Worm (Caenorhabditis elegans) whole organism, L4 larva: ENCODE results near the gene T25B9.4.

ENCODE experiments used
- F26F4.8 ChIP-seq: fragments of 200-800 bp; sonication (Bioruptor generic); conservative IDR thresholded peaks from 2 replicates; pipeline ENCODE4 v1.3.6; 2022; ENCODE audit warnings: missing genetic modification characterization, missing compliant biosample characterization
- T26A8.4 ChIP-seq: fragments of 200-800 bp; sonication (Bioruptor generic); IDR thresholded peaks from 2 replicates; pipeline ENCODE4 v1.3.6; 2022; ENCODE audit warnings: missing genetic modification characterization, missing compliant biosample characterization
- Y48G9A.11 ChIP-seq: fragments of 200-800 bp; sonication (Bioruptor generic); IDR thresholded peaks from 2 replicates; pipeline ENCODE4 v1.3.6; 2022; ENCODE audit warnings: missing genetic modification reagents, missing genetic modification characterization, missing compliant biosample characterization
- Y5F2A.4 ChIP-seq: fragments of 200-800 bp; sonication (Bioruptor generic); optimal IDR thresholded peaks from 2 replicates; lab custom pipeline; 2018; ENCODE audit warnings: mild to moderate bottlenecking, missing genetic modification characterization, missing compliant biosample characterization
- Y75B8A.6 ChIP-seq: fragments of 200-800 bp; sonication (Bioruptor generic); IDR thresholded peaks from 2 replicates; pipeline ENCODE4 v1.3.6; 2022; ENCODE audit warnings: missing genetic modification reagents, missing genetic modification characterization, missing compliant biosample characterization
- aha-1 ChIP-seq: fragments of 150-350 bp; peaks from one replicate; lab custom pipeline; 2014; ENCODE audit warnings: missing biosample characterization, missing genetic modification characterization
- aly-2 ChIP-seq: sonication (generic microtip); optimal IDR thresholded peaks from 2 replicates; lab custom pipeline; 2018; ENCODE audit warnings: missing biosample characterization, missing genetic modification characterization
- ceh-28 ChIP-seq: fragments of 150-350 bp; optimal IDR thresholded peaks from 2 replicates; lab custom pipeline; 2014; ENCODE audit warnings: missing biosample characterization, missing genetic modification reagents, missing genetic modification characterization
- ceh-32 ChIP-seq: sonication (generic microtip); optimal IDR thresholded peaks from 2 replicates; lab custom pipeline; 2016; ENCODE audit warnings: mild to moderate bottlenecking, missing genetic modification characterization, missing compliant biosample characterization; ENCODE audit not compliant: poor library complexity
- ceh-62 ChIP-seq: sonication (generic microtip); optimal IDR thresholded peaks from 2 replicates; lab custom pipeline; 2017; ENCODE audit warnings: missing biosample characterization, missing genetic modification characterization
- ceh-82 ChIP-seq: sonication (generic microtip); optimal IDR thresholded peaks from 2 replicates; lab custom pipeline; 2017; ENCODE audit warnings: missing biosample characterization, missing genetic modification characterization
- daf-12 ChIP-seq: fragments of 150-350 bp; optimal IDR thresholded peaks from 2 replicates; lab custom pipeline; 2014; ENCODE audit warnings: missing biosample characterization, missing genetic modification reagents, missing genetic modification characterization
- daf-16 ChIP-seq, 3 experiments: sonication (generic microtip); optimal IDR thresholded peaks; 2 replicates each; lab custom pipeline; 2016 to 2017; ENCODE audit warnings: missing genetic modification characterization in 3 of 3, missing genetic modification reagents in 3 of 3, mild to moderate bottlenecking in 2 of 3, missing compliant biosample characterization in 2 of 3, missing biosample characterization in 1 of 3, moderate library complexity in 1 of 3
- dpl-1 ChIP-seq: fragments of 150-350 bp; optimal IDR thresholded peaks from 2 replicates; lab custom pipeline; 2014; ENCODE audit warnings: missing biosample characterization, missing genetic modification reagents, missing genetic modification characterization
- fos-1 ChIP-seq: fragments of 150-350 bp; optimal IDR thresholded peaks from 2 replicates; lab custom pipeline; 2014; ENCODE audit warnings: missing biosample characterization, missing genetic modification characterization
- gei-8 ChIP-seq: fragments of 200-800 bp; sonication (Bioruptor generic); optimal IDR thresholded peaks from 2 replicates; lab custom pipeline; 2018; ENCODE audit warnings: mild to moderate bottlenecking, missing genetic modification characterization, missing compliant biosample characterization
- hif-1 ChIP-seq, 2 experiments: sonication (generic microtip); optimal IDR thresholded peaks; 2 replicates each; lab custom pipeline; 2016 to 2017; ENCODE audit warnings: missing compliant biosample characterization in 2 of 2, missing genetic modification characterization in 2 of 2, missing genetic modification reagents in 2 of 2, missing genotype in 2 of 2, mild to moderate bottlenecking in 1 of 2
- hlh-30 ChIP-seq: sonication (generic microtip); optimal IDR thresholded peaks from 2 replicates; lab custom pipeline; 2017; ENCODE audit warnings: antibody characterized with exemption, mild to moderate bottlenecking, missing genetic modification characterization, missing compliant biosample characterization; ENCODE audit not compliant: insufficient read depth
- hmg-1.1 ChIP-seq: fragments of 200-800 bp; sonication (Bioruptor generic); IDR thresholded peaks from 2 replicates; pipeline ENCODE4 v1.3.6; 2022; ENCODE audit warnings: missing genetic modification reagents, missing genetic modification characterization, missing compliant biosample characterization
- lin-13 ChIP-seq: fragments of 150-350 bp; optimal IDR thresholded peaks from 2 replicates; lab custom pipeline; 2014; ENCODE audit warnings: missing biosample characterization, missing genetic modification reagents, missing genetic modification characterization
- lin-15B ChIP-seq: fragments of 150-350 bp; sonication (generic microtip); optimal IDR thresholded peaks from 3 replicates; lab custom pipeline; 2014; ENCODE audit warnings: missing biosample characterization, missing genetic modification characterization
- lin-38 ChIP-seq: fragments of 200-800 bp; sonication (Bioruptor generic); IDR thresholded peaks from 2 replicates; pipeline ENCODE4 v1.3.6; 2022; ENCODE audit warnings: missing genetic modification reagents, missing genetic modification characterization, missing compliant biosample characterization
- lin-39 ChIP-seq: fragments of 150-350 bp; optimal IDR thresholded peaks from 2 replicates; lab custom pipeline; 2014; ENCODE audit warnings: missing biosample characterization, missing genetic modification reagents, missing genetic modification characterization
- lir-3 ChIP-seq: sonication (generic microtip); optimal IDR thresholded peaks from 2 replicates; lab custom pipeline; 2016; ENCODE audit warnings: mild to moderate bottlenecking, missing genetic modification characterization, missing compliant biosample characterization
- lsy-2 ChIP-seq, 2 experiments: fragments of 150-350 bp in 1 of 2; sonication (generic microtip) in 1 of 2; optimal IDR thresholded peaks; 2 replicates each; lab custom pipeline; 2014 to 2017; ENCODE audit warnings: missing biosample characterization in 2 of 2, missing genetic modification characterization in 2 of 2
- mdl-1 ChIP-seq, 2 experiments: fragments of 150-350 bp in 1 of 2; sonication (generic microtip) in 1 of 2; optimal IDR thresholded peaks; 2 replicates each; lab custom pipeline; 2014 to 2017; ENCODE audit warnings: missing biosample characterization in 2 of 2, missing genetic modification characterization in 2 of 2
- mep-1 ChIP-seq: fragments of 150-350 bp; sonication (generic microtip); optimal IDR thresholded peaks from 3 replicates; lab custom pipeline; 2014; ENCODE audit warnings: missing biosample characterization, missing genetic modification characterization
- mxl-2 ChIP-seq: fragments of 200-800 bp; sonication (Bioruptor generic); conservative IDR thresholded peaks from 2 replicates; pipeline ENCODE4 v1.3.6; 2022; ENCODE audit warnings: missing genetic modification reagents, missing genetic modification characterization, missing compliant biosample characterization
- nhr-10 ChIP-seq: fragments of 150-350 bp; optimal IDR thresholded peaks from 2 replicates; lab custom pipeline; 2014; ENCODE audit warnings: missing biosample characterization, missing genetic modification characterization
- nhr-11 ChIP-seq: fragments of 150-350 bp; optimal IDR thresholded peaks from 2 replicates; lab custom pipeline; 2014; ENCODE audit warnings: missing biosample characterization, missing genetic modification characterization
- nhr-42 ChIP-seq: fragments of 200-800 bp; sonication (Bioruptor generic); IDR thresholded peaks from 2 replicates; pipeline ENCODE4 v1.3.6; 2022; ENCODE audit warnings: missing genetic modification characterization, missing compliant biosample characterization
- nhr-48 ChIP-seq: sonication (generic microtip); optimal IDR thresholded peaks from 2 replicates; lab custom pipeline; 2016; ENCODE audit warnings: mild to moderate bottlenecking, missing genetic modification characterization, missing compliant biosample characterization
- nhr-6 ChIP-seq: fragments of 150-350 bp; optimal IDR thresholded peaks from 2 replicates; lab custom pipeline; 2014; ENCODE audit warnings: missing biosample characterization, missing genetic modification characterization
- pha-4 ChIP-seq, 2 experiments: fragments of 150-350 bp in 1 of 2; fragments of 200-800 bp in 1 of 2; sonication (Bioruptor generic) in 1 of 2; IDR thresholded peaks in 1 of 2; optimal IDR thresholded peaks in 1 of 2; 2 replicates each; pipeline versions ENCODE4 v1.3.6 to Lab custom; 2014 to 2022; ENCODE audit warnings: missing genetic modification characterization in 2 of 2, missing genetic modification reagents in 2 of 2, missing biosample characterization in 1 of 2, missing compliant biosample characterization in 1 of 2
- pqm-1 ChIP-seq: sonication (generic microtip); optimal IDR thresholded peaks from 2 replicates; lab custom pipeline; 2017; ENCODE audit warnings: missing biosample characterization, missing genetic modification characterization
- skn-1 ChIP-seq: fragments of 150-350 bp; optimal IDR thresholded peaks from 2 replicates; lab custom pipeline; 2014; ENCODE audit warnings: missing biosample characterization, missing genetic modification characterization
- tra-1 ChIP-seq: fragments of 200-800 bp; sonication (Bioruptor generic); IDR thresholded peaks from 2 replicates; pipeline ENCODE4 v1.3.6; 2022; ENCODE audit warnings: missing genetic modification reagents, missing genetic modification characterization, missing compliant biosample characterization
- unc-130 ChIP-seq: sonication (generic microtip); optimal IDR thresholded peaks from 2 replicates; lab custom pipeline; 2016; ENCODE audit warnings: missing genetic modification reagents, missing genetic modification characterization, missing compliant biosample characterization
- unc-39 ChIP-seq: sonication (generic microtip); optimal IDR thresholded peaks from 2 replicates; lab custom pipeline; 2017; ENCODE audit warnings: missing biosample characterization, missing genetic modification characterization
- unc-62 ChIP-seq, 3 experiments: fragments of 150-350 bp in 1 of 3; sonication (generic microtip); optimal IDR thresholded peaks in 2 of 3; peaks in 1 of 3; 1 replicate in 1 of 3; 2 replicates in 2 of 3; lab custom pipeline; 2014 to 2017; ENCODE audit warnings: missing biosample characterization in 3 of 3, missing genetic modification characterization in 3 of 3, missing genetic modification reagents in 3 of 3, missing genotype in 1 of 3
- ztf-11 ChIP-seq: fragments of 150-350 bp; optimal IDR thresholded peaks from 2 replicates; lab custom pipeline; 2014; ENCODE audit warnings: missing biosample characterization, missing genetic modification characterization

Gene T25B9.4

DNA sequence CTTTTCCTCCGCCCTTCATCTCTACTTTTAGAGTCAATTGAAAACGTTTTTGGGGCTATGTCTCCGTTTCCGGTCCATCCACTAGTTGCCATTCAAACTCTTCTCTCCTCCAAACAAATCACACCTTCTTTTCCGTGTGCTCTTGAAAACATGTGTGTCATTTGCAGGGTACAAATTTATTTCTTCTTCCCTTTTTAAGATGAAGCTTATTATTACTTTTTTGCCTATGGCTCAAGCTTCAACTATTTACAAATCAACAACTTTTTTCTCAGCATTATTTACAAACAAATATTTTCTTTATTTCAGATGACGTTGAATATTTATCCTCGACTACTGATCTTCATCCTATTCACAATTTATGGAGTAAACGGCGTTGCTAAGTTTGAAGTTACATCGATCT lies 13.0 kb downstream of the T25B9.4 start, which contains the start of gene T25B9.3:
Gene T25B9.3 (plus strand): TSS at position 301 of the 400 bp plus-strand sequence.
- TF ChIP-seq T26A8.4 (GFP tag; lab: Robert Waterston, UW) (no peak), pqm-1 (tag; lab: Kevin White, UChicago) (no peak), nhr-6 (tag; lab: Kevin White, UChicago) (no peak), hif-1 (tag; optimal IDR thresholded peaks at IDR 0.05; lab: Kevin White, UChicago) (no peak), Y48G9A.11 (GFP tag; lab: Robert Waterston, UW) (no peak)

- no peak for TF ChIP-seq ztf-11 (tag; lab: Kevin White, UChicago)
- no peak for TF ChIP-seq nhr-48 (tag; lab: Kevin White, UChicago)
- no peak for TF ChIP-seq nhr-11 (tag; lab: Kevin White, UChicago)
- no peak for TF ChIP-seq T26A8.4 (GFP tag; lab: Robert Waterston, UW)
- no peak for TF ChIP-seq mep-1 (tag; lab: Kevin White, UChicago)
- TF ChIP-seq unc-62 (GFP tag; optimal IDR thresholded peaks at IDR 0.05 in 1 of 2; lab: Kevin White, UChicago) = peak in 1 of 2 experiments; percentile 91
- no peak for TF ChIP-seq unc-62 (tag; optimal IDR thresholded peaks at IDR 0.05; lab: Kevin White, UChicago)
These were observed 19.2 kb downstream of the T25B9.4 start, which contains the start of gene ssp-34 for ce11 chrIV:10738328-10738727. TSS of gene ssp-34 (minus strand) at chrIV:10738602.

ce11 chrIV:10737011-10737553 lies 20.4 kb downstream of the T25B9.4 start, which contains the start of gene grl-21:
TSS of gene grl-21 (plus strand) at chrIV:10737474.
- TF ChIP-seq ceh-28 (no peak), aly-2 (tag; lab: Kevin White, UChicago) (no peak), pha-4 (GFP tag; IDR thresholded peaks at IDR 0.05; lab: Robert Waterston, UW) (no peak), pha-4 (tag; optimal IDR thresholded peaks at IDR 0.05; lab: Kevin White, UChicago) (no peak), aha-1 (tag; lab: Kevin White, UChicago) (no peak), mxl-2 (GFP tag; lab: Robert Waterston, UW) (no peak), lin-39 (tag; lab: Kevin White, UChicago) (no peak), daf-12 (tag; lab: Kevin White, UChicago) (no peak), lir-3 (tag; lab: Kevin White, UChicago) (no peak), ceh-32 (tag; lab: Kevin White, UChicago) (no peak), ceh-62 (tag; lab: Kevin White, UChicago) (no peak)
- TF ChIP-seq, all 104 proteins: peak for 0

- peak in 1 of 2 experiments; percentile 85 for TF ChIP-seq lsy-2 (tag; optimal IDR thresholded peaks at IDR 0.05; lab: Kevin White, UChicago)
- no peak for TF ChIP-seq lin-38 (GFP tag; lab: Robert Waterston, UW)
- TF ChIP-seq daf-16 (GFP tag; optimal IDR thresholded peaks at IDR 0.05; lab: Kevin White, UChicago) = no peak
- TF ChIP-seq daf-16 (tag; optimal IDR thresholded peaks at IDR 0.05; lab: Kevin White, UChicago) = peak; percentile 44
- TF ChIP-seq aly-2 (tag; lab: Kevin White, UChicago) = no peak
- no peak for TF ChIP-seq mxl-2 (GFP tag; lab: Robert Waterston, UW)
- TF ChIP-seq ceh-82 = no peak
- TF ChIP-seq mdl-1 (tag; optimal IDR thresholded peaks at IDR 0.05; lab: Kevin White, UChicago) = peak in 1 of 2 experiments; percentile 8
- TF ChIP-seq tra-1 (GFP tag; lab: Robert Waterston, UW) = no peak
- TF ChIP-seq unc-39 = no peak
- no peak for TF ChIP-seq gei-8 (GFP tag; lab: Kevin White, UChicago)
- no peak for TF ChIP-seq nhr-42 (GFP tag; lab: Robert Waterston, UW)
- TF ChIP-seq hmg-1.1 = peak; percentile 51
- TF ChIP-seq nhr-6 (tag; lab: Kevin White, UChicago) = peak; percentile 67
- peak; percentile 21 for TF ChIP-seq lin-13 (GFP tag; lab: Kevin White, UChicago)
- peak; percentile 91 for TF ChIP-seq Y48G9A.11 (GFP tag; lab: Robert Waterston, UW)
- TF ChIP-seq F26F4.8 (GFP tag; lab: Robert Waterston, UW) = no peak
- no peak for TF ChIP-seq Y5F2A.4 (GFP tag; lab: Kevin White, UChicago)
- TF ChIP-seq Y75B8A.6 = no peak
- no peak for TF ChIP-seq nhr-10 (tag; lab: Kevin White, UChicago)
- peak; percentile 39 for TF ChIP-seq lin-15B
- no peak for TF ChIP-seq fos-1
- peak; percentile 72 for TF ChIP-seq hlh-30 (tag; lab: Kevin White, UChicago)
- TF ChIP-seq skn-1 (tag; lab: Kevin White, UChicago) = no peak
- peak; percentile 96 for TF ChIP-seq dpl-1 (GFP tag; lab: Kevin White, UChicago)
- peak; percentile 94 for TF ChIP-seq aha-1 (tag; lab: Kevin White, UChicago)
- peak; percentile 0 for TF ChIP-seq unc-130
These were observed 22.7 kb downstream of the T25B9.4 start, which contains the start of the genes orc-5 and cyb-1 for ce11 chrIV:10734527-10735436. TSS of gene orc-5 (minus strand) at chrIV:10734588. TSS of gene cyb-1 (plus strand) at chrIV:10735216.
